Fruit fly (Drosophila melanogaster) whole organism, embryonic: Measurements from ENCODE around the gene CG43759.
A peak's percentile ranks its signal among the peaks of the same experiment; 100 is the strongest.

ENCODE experiments used
- Asciz ChIP-seq: fragments of 200-800 bp; sonication (Bioruptor generic); optimal IDR thresholded peaks from 2 replicates; lab custom pipeline; 2017; ENCODE audit warnings: missing biosample characterization, mild to moderate bottlenecking, missing genetic modification characterization, missing genetic modification reagents
- CG10565 ChIP-seq: fragments of 200-800 bp; sonication (Bioruptor generic); optimal IDR thresholded peaks from 3 replicates; lab custom pipeline; 2016; ENCODE audit warnings: missing biosample characterization, mild to moderate bottlenecking, missing genetic modification characterization
- CG12104 ChIP-seq: fragments of 200-800 bp; sonication (Bioruptor generic); optimal IDR thresholded peaks from 3 replicates; lab custom pipeline; 2016; ENCODE audit warnings: missing biosample characterization, missing genetic modification characterization
- CG12155 ChIP-seq: fragments of 200-800 bp; sonication (Bioruptor generic); optimal IDR thresholded peaks from 3 replicates; lab custom pipeline; 2016; ENCODE audit warnings: missing biosample characterization, missing genetic modification characterization
- CG12299 ChIP-seq: fragments of 200-800 bp; sonication (Bioruptor generic); optimal IDR thresholded peaks from 2 replicates; lab custom pipeline; 2018; ENCODE audit warnings: missing biosample characterization, mild to moderate bottlenecking, missing genetic modification characterization
- CG12391 ChIP-seq: fragments of 200-800 bp; sonication (Bioruptor generic); optimal IDR thresholded peaks from 3 replicates; lab custom pipeline; 2018; ENCODE audit warnings: missing biosample characterization, mild to moderate bottlenecking, missing genetic modification characterization, moderate library complexity
- CG1602 ChIP-seq: fragments of 200-800 bp; sonication (Bioruptor generic); optimal IDR thresholded peaks from 3 replicates; lab custom pipeline; 2016; ENCODE audit warnings: missing biosample characterization, missing genetic modification characterization
- CG17802 ChIP-seq: fragments of 200-800 bp; sonication (Bioruptor generic); optimal IDR thresholded peaks from 2 replicates; lab custom pipeline; 2018; ENCODE audit warnings: missing biosample characterization, mild to moderate bottlenecking, missing genetic modification characterization, moderate library complexity
- CG17829 ChIP-seq: fragments of 200-800 bp; optimal IDR thresholded peaks from 2 replicates; lab custom pipeline; 2019; ENCODE audit warnings: missing biosample characterization, mild to moderate bottlenecking, missing genetic modification characterization, moderate library complexity
- CG2120 ChIP-seq: fragments of 200-800 bp; sonication (Bioruptor generic); optimal IDR thresholded peaks from 3 replicates; lab custom pipeline; 2016; ENCODE audit warnings: missing biosample characterization, missing genetic modification characterization
- CG2712 ChIP-seq: fragments of 200-800 bp; optimal IDR thresholded peaks from 3 replicates; lab custom pipeline; 2019; ENCODE audit warnings: missing biosample characterization, mild to moderate bottlenecking, missing genetic modification characterization, moderate library complexity
- CG3281 ChIP-seq: fragments of 200-800 bp; sonication (Bioruptor generic); optimal IDR thresholded peaks from 3 replicates; lab custom pipeline; 2017; ENCODE audit warnings: missing biosample characterization, mild to moderate bottlenecking, missing genetic modification characterization
- CG34422 ChIP-seq: fragments of 200-800 bp; sonication (Bioruptor generic); IDR thresholded peaks from 3 replicates; pipeline ENCODE4 v1.3.6; 2022; ENCODE audit warnings: missing biosample characterization, missing genetic modification characterization
- CG5953 ChIP-seq: fragments of 200-800 bp; sonication (Bioruptor generic); IDR thresholded peaks from 2 replicates; pipeline ENCODE4 v1.3.6; 2022; ENCODE audit warnings: missing biosample characterization, missing genetic modification characterization
- CG6854 ChIP-seq: fragments of 200-800 bp; sonication (Bioruptor generic); optimal IDR thresholded peaks from 3 replicates; lab custom pipeline; 2017; ENCODE audit warnings: missing biosample characterization, mild to moderate bottlenecking, missing genetic modification characterization
- CG7372 ChIP-seq: fragments of 200-800 bp; sonication (Bioruptor generic); IDR thresholded peaks from 2 replicates; pipeline ENCODE4 v1.3.6; 2022; ENCODE audit warnings: missing biosample characterization, missing genetic modification characterization
- CG7839 ChIP-seq: fragments of 200-800 bp; sonication (Bioruptor generic); optimal IDR thresholded peaks from 3 replicates; lab custom pipeline; 2018; ENCODE audit warnings: missing biosample characterization, mild to moderate bottlenecking, missing genetic modification characterization, moderate library complexity
- Dbx ChIP-seq: fragments of 200-800 bp; sonication (Bioruptor generic); IDR thresholded peaks from 3 replicates; pipeline ENCODE4 v1.3.6; 2022; ENCODE audit warnings: missing biosample characterization, missing genetic modification characterization
- Deaf1 ChIP-seq: fragments of 200-800 bp; optimal IDR thresholded peaks from 3 replicates; lab custom pipeline; 2019; ENCODE audit warnings: missing biosample characterization, mild to moderate bottlenecking, missing genetic modification characterization, moderate library complexity
- Doc3 ChIP-seq: fragments of 200-800 bp; sonication (Bioruptor generic); IDR thresholded peaks from 3 replicates; pipeline ENCODE4 v1.3.6; 2022; ENCODE audit warnings: missing biosample characterization, missing genetic modification characterization; ENCODE audit not compliant: partially characterized antibody
- Fer2 ChIP-seq: fragments of 200-800 bp; sonication (Bioruptor generic); optimal IDR thresholded peaks from 2 replicates; lab custom pipeline; 2018; ENCODE audit warnings: missing biosample characterization, mild to moderate bottlenecking, missing genetic modification characterization, moderate library complexity
- GATAe ChIP-seq: fragments of 200-800 bp; sonication (Bioruptor generic); conservative IDR thresholded peaks from 2 replicates; pipeline ENCODE4 v1.3.6; 2022; ENCODE audit warnings: missing biosample characterization, missing genetic modification characterization
- Gug ChIP-seq: fragments of 200-800 bp; sonication (Bioruptor generic); IDR thresholded peaks from 4 replicates; pipeline ENCODE4 v1.3.6; 2022; ENCODE audit warnings: missing biosample characterization, missing genetic modification characterization
- HLH4C ChIP-seq: fragments of 200-800 bp; sonication (Bioruptor generic); IDR thresholded peaks from 3 replicates; pipeline ENCODE4 v1.3.6; 2022; ENCODE audit warnings: missing biosample characterization, missing genetic modification characterization; ENCODE audit not compliant: partially characterized antibody
- Nf-YB ChIP-seq: fragments of 200-800 bp; sonication (Bioruptor generic); optimal IDR thresholded peaks from 3 replicates; lab custom pipeline; 2019; ENCODE audit warnings: missing biosample characterization, mild to moderate bottlenecking, missing genetic modification characterization, moderate library complexity
- NfI ChIP-seq: fragments of 200-800 bp; sonication (Bioruptor generic); optimal IDR thresholded peaks from 3 replicates; lab custom pipeline; 2018; ENCODE audit warnings: missing biosample characterization, mild to moderate bottlenecking, missing genetic modification characterization, moderate library complexity
- Oaz ChIP-seq: fragments of 200-800 bp; sonication (Bioruptor generic); IDR thresholded peaks from 2 replicates; pipeline ENCODE4 v1.3.6; 2022; ENCODE audit warnings: missing biosample characterization, missing genetic modification characterization
- Side ChIP-seq: fragments of 200-800 bp; sonication (Bioruptor generic); optimal IDR thresholded peaks from 2 replicates; lab custom pipeline; 2016; ENCODE audit warnings: missing biosample characterization, missing genetic modification characterization
- amos ChIP-seq: fragments of 200-800 bp; sonication (Bioruptor generic); IDR thresholded peaks from 2 replicates; pipeline ENCODE4 v1.3.6; 2022; ENCODE audit warnings: missing biosample characterization, missing genetic modification characterization; ENCODE audit not compliant: partially characterized antibody
- ash1 ChIP-seq: fragments of 200-800 bp; sonication (Bioruptor generic); optimal IDR thresholded peaks from 2 replicates; lab custom pipeline; 2018; ENCODE audit warnings: missing biosample characterization, mild to moderate bottlenecking, missing genetic modification characterization
- btn ChIP-seq: fragments of 200-800 bp; sonication (Bioruptor generic); optimal IDR thresholded peaks from 2 replicates; lab custom pipeline; 2016; ENCODE audit warnings: missing biosample characterization, missing genetic modification characterization
- cad ChIP-seq: fragments of >200 bp; optimal IDR thresholded peaks from 2 replicates; lab custom pipeline; 2017; ENCODE audit warnings: missing biosample characterization, missing genetic modification characterization
- chinmo ChIP-seq: fragments of 200-800 bp; sonication (Bioruptor generic); IDR thresholded peaks from 4 replicates; pipeline ENCODE4 v1.3.6; 2022; ENCODE audit warnings: missing biosample characterization, missing genetic modification characterization; ENCODE audit not compliant: partially characterized antibody
- ci ChIP-seq: fragments of 200-800 bp; sonication (Bioruptor generic); IDR thresholded peaks from 3 replicates; pipeline ENCODE4 v1.3.6; 2022; ENCODE audit warnings: missing biosample characterization, missing genetic modification characterization
- crc ChIP-seq: fragments of 200-800 bp; sonication (Bioruptor generic); optimal IDR thresholded peaks from 2 replicates; lab custom pipeline; 2016; ENCODE audit warnings: missing biosample characterization, missing genetic modification characterization
- dm ChIP-seq: fragments of 200-800 bp; sonication (Bioruptor generic); optimal IDR thresholded peaks from 3 replicates; lab custom pipeline; 2016; ENCODE audit warnings: missing biosample characterization, missing genetic modification characterization
- fd102C ChIP-seq: fragments of 200-800 bp; sonication (Bioruptor generic); optimal IDR thresholded peaks from 2 replicates; lab custom pipeline; 2018; ENCODE audit warnings: missing biosample characterization, mild to moderate bottlenecking, missing genetic modification characterization, moderate library complexity
- hb ChIP-seq: fragments of 200-800 bp; sonication (Bioruptor generic); IDR thresholded peaks from 3 replicates; pipeline ENCODE4 v1.3.6; 2022; ENCODE audit warnings: missing biosample characterization, missing genetic modification characterization; ENCODE audit not compliant: partially characterized antibody
- hth ChIP-seq: fragments of >200 bp; optimal IDR thresholded peaks from 2 replicates; lab custom pipeline; 2017; ENCODE audit warnings: inconsistent platforms
- klu ChIP-seq: fragments of 200-800 bp; sonication (Bioruptor generic); IDR thresholded peaks from 2 replicates; pipeline ENCODE4 v1.3.6; 2022; ENCODE audit warnings: missing biosample characterization, missing genetic modification characterization
- mam ChIP-seq: fragments of 200-800 bp; sonication (Bioruptor generic); optimal IDR thresholded peaks from 3 replicates; lab custom pipeline; 2016; ENCODE audit warnings: missing biosample characterization, missing genetic modification characterization
- odd ChIP-seq: fragments of 200-800 bp; sonication (Bioruptor generic); optimal IDR thresholded peaks from 2 replicates; lab custom pipeline; 2017; ENCODE audit warnings: missing biosample characterization, mild to moderate bottlenecking, missing genetic modification characterization
- onecut ChIP-seq: fragments of 200-800 bp; sonication (Bioruptor generic); IDR thresholded peaks from 2 replicates; pipeline ENCODE4 v1.3.6; 2022; ENCODE audit warnings: missing biosample characterization, missing genetic modification characterization
- pum ChIP-seq: fragments of 200-800 bp; sonication (Bioruptor generic); optimal IDR thresholded peaks from 2 replicates; lab custom pipeline; 2016; ENCODE audit warnings: missing biosample characterization, missing genetic modification characterization
- salm ChIP-seq: fragments of 200-800 bp; sonication (Bioruptor generic); optimal IDR thresholded peaks from 2 replicates; lab custom pipeline; 2018; ENCODE audit warnings: missing biosample characterization, mild to moderate bottlenecking, missing genetic modification characterization
- sd ChIP-seq: fragments of 200-800 bp; sonication (Bioruptor generic); optimal IDR thresholded peaks from 3 replicates; lab custom pipeline; 2018; ENCODE audit warnings: missing biosample characterization, mild to moderate bottlenecking, missing genetic modification characterization, moderate library complexity
- sima ChIP-seq: fragments of 200-800 bp; sonication (Bioruptor generic); optimal IDR thresholded peaks from 2 replicates; lab custom pipeline; 2016; ENCODE audit warnings: missing biosample characterization, missing genetic modification characterization
- sna ChIP-seq: fragments of 200-800 bp; sonication (Bioruptor generic); IDR thresholded peaks from 2 replicates; pipeline ENCODE4 v1.3.6; 2022; ENCODE audit warnings: missing biosample characterization, missing genetic modification characterization; ENCODE audit not compliant: partially characterized antibody
- tio ChIP-seq: fragments of 200-800 bp; sonication (Bioruptor generic); optimal IDR thresholded peaks from 2 replicates; lab custom pipeline; 2017; ENCODE audit warnings: missing biosample characterization, missing genetic modification characterization, inconsistent platforms
- zfh1 ChIP-seq: fragments of 200-800 bp; sonication (Bioruptor generic); IDR thresholded peaks from 3 replicates; pipeline ENCODE4 v1.3.6; 2022; ENCODE audit warnings: missing biosample characterization, missing genetic modification characterization

The CG43759 gene

DNA sequence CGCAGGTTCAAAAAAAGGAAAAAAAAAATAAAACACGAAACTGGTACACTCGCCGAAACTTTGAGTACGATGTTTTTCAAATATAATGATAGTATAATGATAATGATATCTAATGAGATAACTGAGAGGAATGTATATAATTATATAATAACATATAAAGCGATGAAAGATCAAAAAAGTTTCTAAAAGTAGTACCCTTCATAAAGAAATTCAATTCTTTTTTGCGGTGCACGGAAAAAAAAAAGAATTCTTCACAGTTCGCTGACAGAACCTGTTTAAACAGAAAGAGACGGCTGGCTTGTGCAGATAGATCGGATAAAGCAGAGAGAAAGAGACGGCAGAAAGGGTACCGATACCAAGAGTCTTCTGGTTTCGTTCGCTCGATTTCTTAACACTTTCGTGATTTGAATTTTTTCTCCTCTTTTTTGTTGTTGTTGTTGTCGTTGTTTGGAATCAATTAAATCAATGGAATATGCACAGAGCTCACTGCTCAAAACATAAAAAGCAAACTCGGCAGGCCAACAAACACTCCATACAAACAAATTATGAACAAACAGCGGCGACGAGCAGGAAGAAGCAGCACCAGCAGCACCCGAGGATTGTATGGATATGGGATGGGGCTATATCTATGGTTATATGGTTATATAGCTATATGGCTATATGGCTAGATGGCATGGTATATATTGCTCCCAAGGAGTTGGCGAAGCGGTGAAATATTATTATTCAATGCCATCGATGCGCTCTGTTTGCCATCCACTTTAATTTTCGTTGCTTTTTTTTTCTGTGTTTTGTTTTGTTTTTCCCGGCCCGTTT lies 8.2 kb downstream of the CG43759 start (continued):
- TF ChIP-seq sd (tag; lab: Kevin White, UChicago): peak; percentile 89
- no peak for TF ChIP-seq Doc3 (GFP tag; lab: Robert Waterston, UW)
- no peak for TF ChIP-seq CG6854
- no peak for TF ChIP-seq amos (GFP tag; lab: Robert Waterston, UW)
- TF ChIP-seq dm: no peak
- no peak for TF ChIP-seq sima
- TF ChIP-seq hth (lab: Kevin White, UChicago): no peak
- no peak for TF ChIP-seq Side (GFP tag; lab: Kevin White, UChicago)
- TF ChIP-seq Dbx (GFP tag; lab: Robert Waterston, UW): no peak
- peak; percentile 51 for TF ChIP-seq CG3281
- TF ChIP-seq HLH4C: no peak
- TF ChIP-seq GATAe (GFP tag; lab: Robert Waterston, UW): no peak
- TF ChIP-seq klu (GFP tag; lab: Robert Waterston, UW): no peak; the same call in 1 of the 2 replicates
- no peak for TF ChIP-seq ash1 (GFP tag; lab: Kevin White, UChicago)
- no peak for TF ChIP-seq onecut (GFP tag; lab: Robert Waterston, UW)
- TF ChIP-seq mam (GFP tag; lab: Kevin White, UChicago): peak; percentile 5
- no peak for TF ChIP-seq fd102C (GFP tag; lab: Kevin White, UChicago)
- TF ChIP-seq CG12104 (GFP tag; lab: Kevin White, UChicago): no peak
- TF ChIP-seq CG5953 (GFP tag; lab: Robert Waterston, UW): no peak
- TF ChIP-seq Nf-YB (GFP tag; lab: Kevin White, UChicago): peak; percentile 57
- no peak for TF ChIP-seq odd (GFP tag; lab: Kevin White, UChicago)
- no peak for TF ChIP-seq CG10565 (GFP tag; lab: Kevin White, UChicago)
- no peak for TF ChIP-seq CG7372 (GFP tag; lab: Robert Waterston, UW)
- no peak for TF ChIP-seq pum
- no peak for TF ChIP-seq crc (GFP tag; lab: Kevin White, UChicago)
- TF ChIP-seq hb (GFP tag; lab: Robert Waterston, UW): no peak
- TF ChIP-seq CG2120 (GFP tag; lab: Kevin White, UChicago): peak; percentile 39
- TF ChIP-seq tio: peak; percentile 57
- peak; percentile 21 for TF ChIP-seq NfI
- TF ChIP-seq CG7839 (tag; lab: Kevin White, UChicago): peak; percentile 74
- peak; percentile 79 for TF ChIP-seq zfh1
- TF ChIP-seq CG12391 (tag; lab: Kevin White, UChicago): peak; percentile 84
- TF ChIP-seq salm (tag; lab: Kevin White, UChicago): peak; percentile 24
- no peak for TF ChIP-seq Oaz (GFP tag; lab: Robert Waterston, UW)
- TF ChIP-seq CG12155 (GFP tag; lab: Kevin White, UChicago): peak; percentile 46
- peak; percentile 67 for TF ChIP-seq CG1602 (GFP tag; lab: Kevin White, UChicago)
- TF ChIP-seq btn: no peak
- TF ChIP-seq CG34422: peak; percentile 43; the same call in 1 of the 3 replicates
- TF ChIP-seq Gug (GFP tag; lab: Robert Waterston, UW): no peak
- TF ChIP-seq CG12299 (tag; lab: Kevin White, UChicago): peak; percentile 4
- TF ChIP-seq Asciz (GFP tag; lab: Kevin White, UChicago): no peak
- no peak for TF ChIP-seq CG17802
- TF ChIP-seq sna (GFP tag; lab: Robert Waterston, UW): no peak
- TF ChIP-seq CG2712: peak; percentile 82
- TF ChIP-seq Fer2 (tag; lab: Kevin White, UChicago): no peak
- TF ChIP-seq chinmo (GFP tag; lab: Robert Waterston, UW): peak; percentile 63; the same call in 1 of the 4 replicates
- peak; percentile 44; the same call in 2 of the 3 replicates for TF ChIP-seq ci (GFP tag; lab: Robert Waterston, UW)
- TF ChIP-seq CG17829 (tag; lab: Kevin White, UChicago): peak; percentile 46
- no peak for TF ChIP-seq cad (GFP tag; lab: Kevin White, UChicago)
- TF ChIP-seq Deaf1: no peak
